Worm (Caenorhabditis elegans): Measurements from ENCODE around the gene inos-1.

inos-1 gene

ce11 chrII:11728545-11729105 is 28.5 kb upstream of the inos-1 start, which contains the start of gene alh-8:
alh-8 (plus strand) TSS chrII:11729055.
- TF ChIP-seq elt-1 (tag; optimal IDR thresholded peaks at IDR 0.05) (no peak), ZK546.5 (tag; optimal IDR thresholded peaks at IDR 0.05) (no peak), sea-2 (GFP tag; optimal IDR thresholded peaks at IDR 0.05) (no peak), fos-1 (tag; optimal IDR thresholded peaks at IDR 0.05) (no peak), nhr-67 (tag; optimal IDR thresholded peaks at IDR 0.05) (no peak), skn-1 (tag; optimal IDR thresholded peaks at IDR 0.05) (no peak), snpc-4 (tag; optimal IDR thresholded peaks at IDR 0.05) (no peak), ceh-9 (tag; optimal IDR thresholded peaks at IDR 0.05) (no peak), ceh-16 (tag; optimal IDR thresholded peaks at IDR 0.05) (no peak), nhr-237 (tag; optimal IDR thresholded peaks at IDR 0.05) (no peak), elt-3 (tag; optimal IDR thresholded peaks at IDR 0.05) (no peak), nhr-25 (tag; optimal IDR thresholded peaks at IDR 0.05) (no peak), daf-12 (tag; optimal IDR thresholded peaks at IDR 0.05) (no peak), egl-5 (tag; optimal IDR thresholded peaks at IDR 0.05) (no peak), nfya-1 (tag; optimal IDR thresholded peaks at IDR 0.05; ENCODE audit: insufficient read depth) (peak; percentile 44), eor-1 (tag; optimal IDR thresholded peaks at IDR 0.05) (no peak), nhr-76 (tag; optimal IDR thresholded peaks at IDR 0.05) (no peak), R02D3.7 (tag; optimal IDR thresholded peaks at IDR 0.05) (no peak), unc-39 (tag; optimal IDR thresholded peaks at IDR 0.05) (no peak), aly-2 (tag; optimal IDR thresholded peaks at IDR 0.05) (no peak), nhr-28 (tag; optimal IDR thresholded peaks at IDR 0.05) (no peak), ceh-82 (tag; optimal IDR thresholded peaks at IDR 0.05) (no peak), zag-1 (tag; optimal IDR thresholded peaks at IDR 0.05) (no peak), nhr-12 (tag; optimal IDR thresholded peaks at IDR 0.05) (no peak), unc-62 (GFP tag; optimal IDR thresholded peaks at IDR 0.05) (no peak), tbx-2 (tag; optimal IDR thresholded peaks at IDR 0.05) (no peak), pha-4 (tag; optimal IDR thresholded peaks at IDR 0.05) (peak; percentile 55), hmg-11 (tag; optimal IDR thresholded peaks at IDR 0.05) (no peak), egl-27 (tag; optimal IDR thresholded peaks at IDR 0.05) (no peak), nhr-77 (tag; optimal IDR thresholded peaks at IDR 0.05) (peak; percentile 21), pqm-1 (tag; optimal IDR thresholded peaks at IDR 0.05) (peak; percentile 14), nhr-43 (tag; optimal IDR thresholded peaks at IDR 0.05; ENCODE audit: poor library complexity, severe bottlenecking) (no peak), lsy-12 (tag; optimal IDR thresholded peaks at IDR 0.05) (no peak), ztf-4 (tag; optimal IDR thresholded peaks at IDR 0.05) (no peak), jun-1 (tag; optimal IDR thresholded peaks at IDR 0.05) (no peak), fkh-10 (GFP tag; optimal IDR thresholded peaks at IDR 0.05) (no peak), lin-39 (tag; optimal IDR thresholded peaks at IDR 0.05) (peak; percentile 31), fkh-2 (tag; optimal IDR thresholded peaks at IDR 0.05) (no peak), mml-1 (tag; optimal IDR thresholded peaks at IDR 0.05) (no peak), mdl-1 (tag; optimal IDR thresholded peaks at IDR 0.05) (peak; percentile 92), elt-2 (tag; optimal IDR thresholded peaks at IDR 0.05) (peak; percentile 76), nhr-23 (tag; optimal IDR thresholded peaks at IDR 0.05) (peak; percentile 5), nhr-11 (tag; optimal IDR thresholded peaks at IDR 0.05) (no peak), ceh-28 (tag; optimal IDR thresholded peaks at IDR 0.05) (no peak), ama-1 (optimal IDR thresholded peaks at IDR 0.05) (peak; percentile 53), ztf-11 (tag; optimal IDR thresholded peaks at IDR 0.05) (no peak), lin-15B (tag; optimal IDR thresholded peaks at IDR 0.05) (peak; percentile 14)

ce11 chrII:11727438-11727837 is 27.3 kb upstream of the inos-1 start:
- TF ChIP-seq ztf-4 (tag; optimal IDR thresholded peaks at IDR 0.05): no peak
- TF ChIP-seq lin-39 (tag; optimal IDR thresholded peaks at IDR 0.05): no peak
- no peak for TF ChIP-seq egl-27 (tag; optimal IDR thresholded peaks at IDR 0.05)
- no peak for TF ChIP-seq ama-1 (optimal IDR thresholded peaks at IDR 0.05)
- no peak for TF ChIP-seq ztf-11 (tag; optimal IDR thresholded peaks at IDR 0.05)
- TF ChIP-seq pha-4 (tag; optimal IDR thresholded peaks at IDR 0.05): no peak
- TF ChIP-seq nhr-76 (tag; optimal IDR thresholded peaks at IDR 0.05): no peak
- TF ChIP-seq R02D3.7 (tag; optimal IDR thresholded peaks at IDR 0.05): no peak
- TF ChIP-seq unc-62 (GFP tag; optimal IDR thresholded peaks at IDR 0.05): no peak
- no peak for TF ChIP-seq ceh-16 (tag; optimal IDR thresholded peaks at IDR 0.05)
- TF ChIP-seq mdl-1 (tag; optimal IDR thresholded peaks at IDR 0.05): no peak
- no peak for TF ChIP-seq nhr-43 (tag; optimal IDR thresholded peaks at IDR 0.05; ENCODE audit: poor library complexity, severe bottlenecking)
- no peak for TF ChIP-seq jun-1 (tag; optimal IDR thresholded peaks at IDR 0.05)
- no peak for TF ChIP-seq nfya-1 (tag; optimal IDR thresholded peaks at IDR 0.05; ENCODE audit: insufficient read depth)

Data from whole organism, L3 larva.